Fruit fly (Drosophila melanogaster): ENCODE measurements around the gene srl.
A peak's percentile ranks its signal among the peaks of the same experiment; 100 is the strongest.

Gene srl

DNA sequence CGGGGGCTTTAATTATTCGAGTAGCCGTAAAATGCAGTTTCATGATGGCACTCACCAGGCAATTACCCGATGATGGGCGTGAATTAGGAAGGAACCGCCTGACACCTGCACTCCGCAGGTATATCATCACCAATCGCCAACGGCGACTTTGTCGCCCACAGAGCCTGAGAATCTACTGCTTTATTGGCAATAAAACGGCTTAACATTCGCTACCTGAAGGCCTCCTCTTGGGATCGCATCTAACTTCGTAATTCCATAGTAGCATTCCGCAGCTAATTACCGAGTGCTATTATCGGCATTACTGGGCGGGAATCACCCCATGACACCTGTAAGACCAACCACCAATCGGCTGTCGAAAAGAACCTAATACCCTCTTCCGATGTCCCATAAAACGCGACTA, 29.1 kb upstream of the srl start:
- TF ChIP-seq h (optimal IDR thresholded peaks at IDR 0.05) (no peak), Myc (optimal IDR thresholded peaks at IDR 0.05) (no peak), ttk (optimal IDR thresholded peaks at IDR 0.05) (no peak), insv (optimal IDR thresholded peaks at IDR 0.05) (no peak), Sin3A (optimal IDR thresholded peaks at IDR 0.05) (no peak), psq (optimal IDR thresholded peaks at IDR 0.05) (no peak)

- TF ChIP-seq psq (optimal IDR thresholded peaks at IDR 0.05) (no peak), Sin3A (optimal IDR thresholded peaks at IDR 0.05) (no peak), insv (optimal IDR thresholded peaks at IDR 0.05) (no peak), h (optimal IDR thresholded peaks at IDR 0.05) (no peak), ttk (optimal IDR thresholded peaks at IDR 0.05) (no peak), Myc (optimal IDR thresholded peaks at IDR 0.05) (no peak)
Measured at dm6 chr3R:4457625-4458024, 28.5 kb upstream of the srl start.

dm6 chr3R:4453213-4453956, 24.2 kb upstream of the srl start:
- TF ChIP-seq psq (optimal IDR thresholded peaks at IDR 0.05), result no peak
- TF ChIP-seq h (optimal IDR thresholded peaks at IDR 0.05), result peak; percentile 54
- no peak for TF ChIP-seq ttk (optimal IDR thresholded peaks at IDR 0.05)
- TF ChIP-seq Myc (optimal IDR thresholded peaks at IDR 0.05), result no peak
- TF ChIP-seq insv (optimal IDR thresholded peaks at IDR 0.05), result peak; percentile 10

- TF ChIP-seq Sin3A (optimal IDR thresholded peaks at IDR 0.05) (no peak), psq (optimal IDR thresholded peaks at IDR 0.05) (no peak), insv (optimal IDR thresholded peaks at IDR 0.05) (no peak), Myc (optimal IDR thresholded peaks at IDR 0.05) (no peak), ttk (optimal IDR thresholded peaks at IDR 0.05) (no peak), h (optimal IDR thresholded peaks at IDR 0.05) (no peak)
Measured at dm6 chr3R:4452345-4453044, 23.4 kb upstream of the srl start.

DNA sequence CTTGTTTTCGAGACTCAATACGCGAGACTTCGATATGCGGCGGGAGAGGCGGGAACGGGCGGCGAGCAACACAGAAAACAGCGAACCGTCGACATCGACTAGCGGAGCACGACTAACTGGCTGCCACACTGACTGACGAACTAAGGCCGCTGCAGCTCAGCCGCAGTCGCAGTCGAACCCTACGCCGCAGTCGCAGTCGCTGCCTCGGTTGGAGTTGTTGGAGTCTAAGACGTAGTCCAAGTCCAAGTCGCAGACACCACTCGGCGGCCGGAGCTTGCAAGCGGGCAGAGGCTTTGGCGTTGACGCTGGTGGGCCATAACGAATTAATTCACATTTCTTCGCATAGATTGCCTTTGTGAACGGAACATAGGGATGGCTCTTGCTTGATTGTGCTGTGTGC, 21.6 kb upstream of the srl start:
- TF ChIP-seq Myc (optimal IDR thresholded peaks at IDR 0.05), result no peak
- no peak for TF ChIP-seq psq (optimal IDR thresholded peaks at IDR 0.05)
- TF ChIP-seq Sin3A (optimal IDR thresholded peaks at IDR 0.05), result no peak

DNA sequence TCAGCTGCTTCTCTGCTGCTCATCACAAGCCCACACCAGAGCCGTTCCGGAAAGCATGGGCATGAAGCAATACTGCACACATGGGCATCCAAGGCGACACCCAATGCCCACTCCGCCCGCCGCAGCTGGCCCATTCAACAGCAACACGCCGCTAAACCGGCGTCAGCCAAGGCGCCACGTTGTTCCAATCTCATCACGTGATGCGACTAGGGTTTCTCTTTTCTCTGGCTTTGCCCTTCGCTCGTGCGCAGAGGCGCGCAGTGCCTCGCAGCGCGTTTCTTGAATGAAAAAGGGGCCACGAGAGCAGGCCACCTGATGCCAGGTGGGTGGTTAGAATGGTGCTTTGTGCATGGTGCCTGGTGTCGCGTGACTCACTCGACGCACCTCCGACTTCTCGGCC, 20.1 kb upstream of the srl start:
- TF ChIP-seq ttk (optimal IDR thresholded peaks at IDR 0.05) (no peak), h (optimal IDR thresholded peaks at IDR 0.05) (no peak), psq (optimal IDR thresholded peaks at IDR 0.05) (no peak)

dm6 chr3R:4446455-4447224, 17.5 kb upstream of the srl start:
- TF ChIP-seq psq (optimal IDR thresholded peaks at IDR 0.05), result no peak
- no peak for TF ChIP-seq ttk (optimal IDR thresholded peaks at IDR 0.05)
- no peak for TF ChIP-seq Myc (optimal IDR thresholded peaks at IDR 0.05)
- TF ChIP-seq insv (optimal IDR thresholded peaks at IDR 0.05), result no peak
- TF ChIP-seq Sin3A (optimal IDR thresholded peaks at IDR 0.05), result no peak
- no peak for TF ChIP-seq h (optimal IDR thresholded peaks at IDR 0.05)

- TF ChIP-seq ttk (optimal IDR thresholded peaks at IDR 0.05) (no peak), Myc (optimal IDR thresholded peaks at IDR 0.05) (no peak), Sin3A (optimal IDR thresholded peaks at IDR 0.05) (no peak), psq (optimal IDR thresholded peaks at IDR 0.05) (no peak), h (optimal IDR thresholded peaks at IDR 0.05) (no peak), insv (optimal IDR thresholded peaks at IDR 0.05) (no peak)
Measured at dm6 chr3R:4445083-4445482, 15.9 kb upstream of the srl start.

DNA sequence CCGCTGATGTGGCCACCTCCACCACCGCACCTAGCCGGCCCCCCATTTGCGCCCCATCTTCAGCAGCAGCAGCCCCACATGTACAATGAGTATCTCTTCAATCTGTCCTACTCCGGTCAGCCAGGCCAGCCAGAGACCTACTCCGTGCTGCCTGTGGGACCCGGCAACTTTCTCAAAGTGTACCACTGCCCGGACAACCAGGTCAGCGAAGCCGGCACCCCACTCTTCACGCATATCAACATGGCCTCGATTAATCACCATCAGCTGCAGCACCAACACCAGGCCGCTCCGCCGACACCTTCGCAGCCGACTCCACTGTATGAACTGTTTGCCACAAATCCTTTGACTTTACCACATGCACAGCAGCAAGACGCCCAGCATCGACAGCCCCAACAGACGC, 8.7 kb upstream of the srl start:
- peak; percentile 93 for TF ChIP-seq ttk (optimal IDR thresholded peaks at IDR 0.05)
- TF ChIP-seq insv (optimal IDR thresholded peaks at IDR 0.05), result no peak
- no peak for TF ChIP-seq Sin3A (optimal IDR thresholded peaks at IDR 0.05)
- no peak for TF ChIP-seq h (optimal IDR thresholded peaks at IDR 0.05)

DNA sequence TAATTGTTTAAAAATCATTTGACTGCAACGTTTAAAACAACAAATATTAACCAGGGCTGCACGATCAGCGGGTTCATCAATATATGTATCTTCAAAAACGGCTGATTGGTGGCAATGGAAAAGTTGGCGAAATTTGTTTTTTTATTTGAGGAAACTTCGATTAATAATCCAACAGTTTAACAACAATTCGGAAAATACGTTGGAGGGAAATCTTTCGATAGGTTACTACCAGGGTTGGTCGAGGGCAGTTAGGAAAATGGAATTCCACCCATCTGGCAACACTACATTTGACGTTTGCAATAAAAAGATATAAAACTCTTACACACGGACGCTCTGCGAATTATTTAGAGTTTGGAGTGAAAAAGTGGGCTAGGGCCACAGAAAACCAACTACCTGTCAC, 8.0 kb upstream of the srl start, which contains the start of the genes Lipt2 and CG14650:
Gene Lipt2 (minus strand): TSS at position 217 of the 400 bp plus-strand sequence.
Gene CG14650 (plus strand): TSS at position 275 of the 400 bp plus-strand sequence.
- no peak for TF ChIP-seq Sin3A (optimal IDR thresholded peaks at IDR 0.05)
- no peak for TF ChIP-seq h (optimal IDR thresholded peaks at IDR 0.05)
- TF ChIP-seq insv (optimal IDR thresholded peaks at IDR 0.05), result no peak
- TF ChIP-seq ttk (optimal IDR thresholded peaks at IDR 0.05), result no peak
- no peak for TF ChIP-seq Myc (optimal IDR thresholded peaks at IDR 0.05)
- TF ChIP-seq psq (optimal IDR thresholded peaks at IDR 0.05), result no peak

dm6 chr3R:4433441-4434077, 4.4 kb upstream of the srl start, which contains the start of the genes eIF3a and CG1074:
eIF3a (minus strand) TSS chr3R:4433895.
CG1074 (plus strand) TSS chr3R:4433965.
- TF ChIP-seq psq (optimal IDR thresholded peaks at IDR 0.05), result no peak
- TF ChIP-seq ttk (optimal IDR thresholded peaks at IDR 0.05), result no peak
- TF ChIP-seq h (optimal IDR thresholded peaks at IDR 0.05), result no peak
- no peak for TF ChIP-seq insv (optimal IDR thresholded peaks at IDR 0.05)
- no peak for TF ChIP-seq Myc (optimal IDR thresholded peaks at IDR 0.05)
- no peak for TF ChIP-seq Sin3A (optimal IDR thresholded peaks at IDR 0.05)

DNA sequence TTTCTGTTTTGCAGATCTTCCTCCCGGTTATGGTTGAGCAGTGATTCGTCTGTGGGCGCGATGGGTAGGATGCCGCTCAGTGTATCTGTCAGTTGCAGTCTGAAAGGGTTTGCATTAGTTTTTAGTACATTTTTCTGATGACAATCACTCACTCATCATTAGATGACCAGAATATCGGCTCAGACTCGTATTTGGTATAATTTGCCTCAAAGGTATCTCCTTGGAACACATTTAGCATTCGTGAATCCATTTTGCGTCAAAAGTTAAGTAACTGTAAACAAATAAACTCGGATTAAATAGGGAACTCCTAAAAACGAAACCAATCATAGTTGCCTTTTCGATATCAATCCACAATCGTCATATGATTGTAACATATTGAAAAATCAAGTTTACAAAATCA, 2.4 kb downstream of the srl start, which contains the start of gene CG31525:
Gene CG31525 (plus strand): TSS at position 301 of the 400 bp plus-strand sequence.
- TF ChIP-seq h (optimal IDR thresholded peaks at IDR 0.05) (no peak), Myc (optimal IDR thresholded peaks at IDR 0.05) (no peak), Sin3A (optimal IDR thresholded peaks at IDR 0.05) (no peak), insv (optimal IDR thresholded peaks at IDR 0.05) (no peak), ttk (optimal IDR thresholded peaks at IDR 0.05) (no peak), psq (optimal IDR thresholded peaks at IDR 0.05) (no peak)

Measured in Kc167 (cell line).